Fruit fly (Drosophila melanogaster) whole organism, embryonic: ENCODE measurements around the gene GatB.

Source experiments
- Atf6 ChIP-seq: fragments of 200-800 bp; sonication (Bioruptor generic); IDR thresholded peaks from 2 replicates; pipeline ENCODE4 v1.3.6; 2022; ENCODE audit warnings: missing biosample characterization, missing genetic modification characterization
- Awh ChIP-seq: fragments of 200-800 bp; sonication (Bioruptor generic); IDR thresholded peaks from 2 replicates; pipeline ENCODE4, ENCODE4 v1.3.6; 2022; ENCODE audit warnings: missing biosample characterization, missing genetic modification characterization
- BtbVII ChIP-seq: fragments of 200-800 bp; sonication (Bioruptor generic); optimal IDR thresholded peaks from 3 replicates; lab custom pipeline; 2017; ENCODE audit warnings: missing biosample characterization, mild to moderate bottlenecking, missing genetic modification characterization
- CG10267 ChIP-seq: fragments of 200-800 bp; sonication (Bioruptor generic); optimal IDR thresholded peaks from 2 replicates; lab custom pipeline; 2018; ENCODE audit warnings: missing biosample characterization, mild to moderate bottlenecking, missing genetic modification characterization, moderate library complexity
- CG10543 ChIP-seq: fragments of 200-800 bp; sonication (Bioruptor generic); optimal IDR thresholded peaks from 3 replicates; lab custom pipeline; 2017; ENCODE audit warnings: missing biosample characterization, mild to moderate bottlenecking, missing genetic modification characterization, moderate library complexity
- CG11560 ChIP-seq: fragments of 200-800 bp; sonication (Bioruptor generic); IDR thresholded peaks from 3 replicates; pipeline ENCODE4 v1.3.6; 2022; ENCODE audit warnings: missing biosample characterization, missing genetic modification characterization
- CG12299 ChIP-seq: fragments of 200-800 bp; sonication (Bioruptor generic); optimal IDR thresholded peaks from 2 replicates; lab custom pipeline; 2018; ENCODE audit warnings: missing biosample characterization, mild to moderate bottlenecking, missing genetic modification characterization
- CG12391 ChIP-seq: fragments of 200-800 bp; sonication (Bioruptor generic); optimal IDR thresholded peaks from 3 replicates; lab custom pipeline; 2018; ENCODE audit warnings: missing biosample characterization, mild to moderate bottlenecking, missing genetic modification characterization, moderate library complexity
- CG12659 ChIP-seq: fragments of 200-800 bp; sonication (Bioruptor generic); optimal IDR thresholded peaks from 3 replicates; lab custom pipeline; 2017; ENCODE audit warnings: mild to moderate bottlenecking, missing biosample characterization, missing genetic modification reagents, missing genetic modification characterization
- CG12769 ChIP-seq: fragments of 200-800 bp; sonication (Bioruptor generic); optimal IDR thresholded peaks from 2 replicates; lab custom pipeline; 2019; ENCODE audit warnings: missing biosample characterization, mild to moderate bottlenecking, missing genetic modification characterization, moderate library complexity
- CG13296 ChIP-seq: fragments of 200-800 bp; sonication (Bioruptor generic); optimal IDR thresholded peaks from 3 replicates; lab custom pipeline; 2018; ENCODE audit warnings: missing biosample characterization, mild to moderate bottlenecking, missing genetic modification characterization
- CG13775 ChIP-seq: fragments of 200-800 bp; sonication (Bioruptor generic); optimal IDR thresholded peaks from 3 replicates; lab custom pipeline; 2017; ENCODE audit warnings: missing biosample characterization, mild to moderate bottlenecking, missing genetic modification characterization
- CG14014 ChIP-seq: fragments of 200-800 bp; sonication (Bioruptor generic); IDR thresholded peaks from 2 replicates; pipeline ENCODE4 v1.3.6; 2022; ENCODE audit warnings: missing biosample characterization, missing genetic modification characterization
- CG15514 ChIP-seq: fragments of 200-800 bp; sonication (Bioruptor generic); optimal IDR thresholded peaks from 3 replicates; lab custom pipeline; 2017; ENCODE audit warnings: missing biosample characterization, missing genetic modification characterization, mild to moderate bottlenecking, moderate library complexity, missing genetic modification reagents
- CG16815 ChIP-seq: fragments of 200-800 bp; sonication (Bioruptor generic); optimal IDR thresholded peaks from 3 replicates; lab custom pipeline; 2017; ENCODE audit warnings: missing biosample characterization, mild to moderate bottlenecking, missing genetic modification characterization
- CG2678 ChIP-seq: fragments of 200-800 bp; sonication (Bioruptor generic); optimal IDR thresholded peaks from 3 replicates; lab custom pipeline; 2019; ENCODE audit warnings: missing biosample characterization, mild to moderate bottlenecking, missing genetic modification characterization, moderate library complexity
- CG30403 ChIP-seq: fragments of 200-800 bp; sonication (Bioruptor generic); optimal IDR thresholded peaks from 3 replicates; lab custom pipeline; 2016; ENCODE audit warnings: missing biosample characterization, missing genetic modification characterization
- CG3281 ChIP-seq: fragments of 200-800 bp; sonication (Bioruptor generic); optimal IDR thresholded peaks from 3 replicates; lab custom pipeline; 2017; ENCODE audit warnings: missing biosample characterization, mild to moderate bottlenecking, missing genetic modification characterization
- CG6765 ChIP-seq: fragments of 200-800 bp; sonication (Bioruptor generic); optimal IDR thresholded peaks from 3 replicates; lab custom pipeline; 2017; ENCODE audit warnings: missing biosample characterization, mild to moderate bottlenecking, missing genetic modification characterization
- CG7372 ChIP-seq: fragments of 200-800 bp; sonication (Bioruptor generic); IDR thresholded peaks from 2 replicates; pipeline ENCODE4 v1.3.6; 2022; ENCODE audit warnings: missing biosample characterization, missing genetic modification characterization
- CG7928 ChIP-seq: fragments of 200-800 bp; sonication (Bioruptor generic); optimal IDR thresholded peaks from 2 replicates; lab custom pipeline; 2017; ENCODE audit warnings: missing biosample characterization, mild to moderate bottlenecking, missing genetic modification characterization
- CG8924 ChIP-seq: fragments of 200-800 bp; optimal IDR thresholded peaks from 3 replicates; lab custom pipeline; 2019; ENCODE audit warnings: missing biosample characterization, mild to moderate bottlenecking, missing genetic modification characterization, moderate library complexity
- CG9437 ChIP-seq: fragments of 200-800 bp; sonication (Bioruptor generic); optimal IDR thresholded peaks from 2 replicates; lab custom pipeline; 2018; ENCODE audit warnings: missing biosample characterization, mild to moderate bottlenecking, missing genetic modification characterization
- CG9817 ChIP-seq: fragments of 200-800 bp; sonication (Bioruptor generic); optimal IDR thresholded peaks from 2 replicates; lab custom pipeline; 2018; ENCODE audit warnings: missing biosample characterization, mild to moderate bottlenecking, missing genetic modification characterization, moderate library complexity
- Dfd ChIP-seq, 2 experiments: fragments of >200 bp; optimal IDR thresholded peaks; 2 replicates each; lab custom pipeline; 2017; ENCODE audit warnings: missing biosample characterization in 2 of 2, missing genetic modification characterization in 2 of 2
- Eip74EF ChIP-seq, 2 experiments: fragments of 200-800 bp in 1 of 2; fragments of >200 bp in 1 of 2; sonication (Bioruptor generic) in 1 of 2; optimal IDR thresholded peaks; 2 replicates each; lab custom pipeline; 2017 to 2019; ENCODE audit warnings: missing biosample characterization in 2 of 2, missing genetic modification characterization in 2 of 2, mild to moderate bottlenecking in 1 of 2, moderate library complexity in 1 of 2
- HHEX ChIP-seq: fragments of 200-800 bp; sonication (Bioruptor generic); optimal IDR thresholded peaks from 3 replicates; lab custom pipeline; 2017; ENCODE audit warnings: missing biosample characterization, mild to moderate bottlenecking, missing genetic modification characterization, missing genetic modification reagents
- Hr78 ChIP-seq, 2 experiments: fragments of 200-800 bp in 1 of 2; fragments of >200 bp in 1 of 2; sonication (Bioruptor generic) in 1 of 2; optimal IDR thresholded peaks; 2 replicates each; lab custom pipeline; 2017 to 2019; ENCODE audit warnings: missing biosample characterization in 2 of 2, missing genetic modification characterization in 2 of 2, mild to moderate bottlenecking in 1 of 2, moderate library complexity in 1 of 2
- Meics ChIP-seq: fragments of 200-800 bp; sonication (Bioruptor generic); optimal IDR thresholded peaks from 2 replicates; lab custom pipeline; 2017; ENCODE audit warnings: missing biosample characterization, mild to moderate bottlenecking, missing genetic modification characterization
- Pdp1 ChIP-seq, 2 experiments: fragments of 200-800 bp; sonication (Bioruptor generic); optimal IDR thresholded peaks; 3 replicates each; lab custom pipeline; 2016; ENCODE audit warnings: missing biosample characterization in 2 of 2, missing genetic modification characterization in 2 of 2, mild to moderate bottlenecking in 1 of 2, moderate library complexity in 1 of 2
- Sox102F ChIP-seq: fragments of 200-800 bp; sonication (Bioruptor generic); optimal IDR thresholded peaks from 2 replicates; lab custom pipeline; 2018; ENCODE audit warnings: missing biosample characterization, mild to moderate bottlenecking, missing genetic modification characterization, moderate library complexity
- Spps ChIP-seq: fragments of 200-800 bp; sonication (Bioruptor generic); optimal IDR thresholded peaks from 2 replicates; lab custom pipeline; 2018; ENCODE audit warnings: missing biosample characterization, mild to moderate bottlenecking, missing genetic modification characterization
- Taf1 ChIP-seq: fragments of 200-800 bp; sonication (Bioruptor generic); IDR thresholded peaks from 2 replicates; pipeline ENCODE4 v1.3.6; 2022; ENCODE audit warnings: missing biosample characterization, missing genetic modification characterization
- al ChIP-seq: fragments of 200-800 bp; sonication (Bioruptor generic); IDR thresholded peaks from 2 replicates; pipeline ENCODE4 v1.3.6; 2022; ENCODE audit warnings: missing biosample characterization, missing genetic modification characterization
- dmrt99B ChIP-seq: fragments of 200-800 bp; sonication (Bioruptor generic); optimal IDR thresholded peaks from 2 replicates; lab custom pipeline; 2018; ENCODE audit warnings: missing biosample characterization, mild to moderate bottlenecking, missing genetic modification characterization, moderate library complexity
- exex ChIP-seq: fragments of 200-800 bp; sonication (Bioruptor generic); optimal IDR thresholded peaks from 4 replicates; lab custom pipeline; 2018; ENCODE audit warnings: missing biosample characterization, mild to moderate bottlenecking, missing genetic modification characterization, moderate library complexity
- fd3F ChIP-seq: fragments of 200-800 bp; sonication (Bioruptor generic); optimal IDR thresholded peaks from 2 replicates; lab custom pipeline; 2018; ENCODE audit warnings: missing biosample characterization, mild to moderate bottlenecking, missing genetic modification characterization, moderate library complexity
- ftz-f1 ChIP-seq: fragments of 200-800 bp; sonication (Bioruptor generic); optimal IDR thresholded peaks from 2 replicates; lab custom pipeline; 2016; ENCODE audit warnings: missing biosample characterization, missing genetic modification characterization
- gem ChIP-seq: fragments of 200-800 bp; sonication (Bioruptor generic); optimal IDR thresholded peaks from 2 replicates; lab custom pipeline; 2019; ENCODE audit warnings: missing biosample characterization, mild to moderate bottlenecking, missing genetic modification characterization, moderate library complexity
- kay ChIP-seq: fragments of 200-800 bp; sonication (Bioruptor generic); optimal IDR thresholded peaks from 2 replicates; lab custom pipeline; 2016; ENCODE audit warnings: missing biosample characterization, missing genetic modification characterization
- lab ChIP-seq: fragments of 200-800 bp; sonication (Bioruptor generic); optimal IDR thresholded peaks from 3 replicates; lab custom pipeline; 2017; ENCODE audit warnings: missing biosample characterization, missing genetic modification characterization, mild to moderate bottlenecking, moderate library complexity, missing genetic modification reagents
- lov ChIP-seq, 2 experiments: fragments of 200-800 bp in 1 of 2; fragments of >200 bp in 1 of 2; sonication (Bioruptor generic) in 1 of 2; IDR thresholded peaks in 1 of 2; optimal IDR thresholded peaks in 1 of 2; 2 replicates in 1 of 2; 3 replicates in 1 of 2; pipeline versions ENCODE4 v1.3.6 to Lab custom; 2017 to 2022; ENCODE audit warnings: missing biosample characterization in 1 of 2, missing genetic modification characterization in 1 of 2
- maf-S ChIP-seq: fragments of 200-800 bp; sonication (Bioruptor generic); optimal IDR thresholded peaks from 2 replicates; lab custom pipeline; 2016; ENCODE audit warnings: missing biosample characterization, missing genetic modification characterization
- nau ChIP-seq: fragments of 200-800 bp; sonication (Bioruptor generic); optimal IDR thresholded peaks from 3 replicates; lab custom pipeline; 2017; ENCODE audit warnings: missing biosample characterization, mild to moderate bottlenecking, missing genetic modification characterization, missing genetic modification reagents
- sob ChIP-seq: fragments of 200-800 bp; sonication (Bioruptor generic); IDR thresholded peaks from 2 replicates; pipeline ENCODE4 v1.3.6; 2022; ENCODE audit warnings: missing biosample characterization, missing genetic modification characterization
- sqz ChIP-seq: fragments of 200-800 bp; sonication (Bioruptor generic); optimal IDR thresholded peaks from 3 replicates; lab custom pipeline; 2018; ENCODE audit warnings: missing biosample characterization, mild to moderate bottlenecking, missing genetic modification characterization
- toy ChIP-seq: fragments of 200-800 bp; sonication (Bioruptor generic); IDR thresholded peaks from 2 replicates; pipeline ENCODE4 v1.3.6; 2022; ENCODE audit warnings: missing biosample characterization, missing genetic modification characterization
- z ChIP-seq: fragments of 200-800 bp; sonication (Bioruptor generic); IDR thresholded peaks from 3 replicates; pipeline ENCODE4 v1.3.6; 2022; ENCODE audit warnings: missing biosample characterization, missing genetic modification characterization
- zfh1 ChIP-seq: fragments of 200-800 bp; sonication (Bioruptor generic); IDR thresholded peaks from 3 replicates; pipeline ENCODE4 v1.3.6; 2022; ENCODE audit warnings: missing biosample characterization, missing genetic modification characterization

GatB gene

dm6 chr3R:24102387-24102786, 27.7 kb downstream of the GatB start (continued):
- TF ChIP-seq zfh1 = no peak
- peak; percentile 46 for TF ChIP-seq lab (GFP tag; lab: Kevin White, UChicago)
- TF ChIP-seq Meics (GFP tag; lab: Kevin White, UChicago) = peak; percentile 29
- TF ChIP-seq ftz-f1 (GFP tag; lab: Kevin White, UChicago) = no peak
- TF ChIP-seq lov (optimal IDR thresholded peaks at IDR 0.05; lab: Kevin White, UChicago) = no peak
- TF ChIP-seq lov (GFP tag; IDR thresholded peaks at IDR 0.05; lab: Robert Waterston, UW) = no peak
- TF ChIP-seq CG13296 (GFP tag; lab: Kevin White, UChicago) = peak; percentile 52
- TF ChIP-seq Spps (tag; lab: Kevin White, UChicago) = no peak
- peak in 1 of 2 experiments; percentile 6 for TF ChIP-seq Pdp1 (GFP tag; optimal IDR thresholded peaks at IDR 0.05; lab: Kevin White, UChicago)
- no peak for TF ChIP-seq z
- no peak for TF ChIP-seq sob (GFP tag; lab: Robert Waterston, UW)
- no peak for TF ChIP-seq CG12391 (tag; lab: Kevin White, UChicago)
- no peak for TF ChIP-seq CG7928 (GFP tag; lab: Kevin White, UChicago)
- TF ChIP-seq sqz = peak; percentile 14
- TF ChIP-seq Eip74EF (GFP tag; optimal IDR thresholded peaks at IDR 0.05; lab: Kevin White, UChicago) = peak in 1 of 2 experiments; percentile 77
- no peak for TF ChIP-seq CG12769 (tag; lab: Kevin White, UChicago)
- TF ChIP-seq CG7372 (GFP tag; lab: Robert Waterston, UW) = no peak
- peak; percentile 32 for TF ChIP-seq CG10543 (GFP tag; lab: Kevin White, UChicago)
- peak; percentile 40 for TF ChIP-seq CG3281 (GFP tag; lab: Kevin White, UChicago)
- peak; percentile 11 for TF ChIP-seq CG15514 (GFP tag; lab: Kevin White, UChicago)
- no peak for TF ChIP-seq Sox102F (GFP tag; lab: Kevin White, UChicago)
- no peak for TF ChIP-seq CG16815
- no peak for TF ChIP-seq CG9437
- no peak for TF ChIP-seq CG12299 (tag; lab: Kevin White, UChicago)
- TF ChIP-seq CG13775 (GFP tag; lab: Kevin White, UChicago) = no peak
- TF ChIP-seq CG12659 (GFP tag; lab: Kevin White, UChicago) = peak; percentile 11
- peak; percentile 46; the same call in 1 of the 2 replicates for TF ChIP-seq Atf6 (GFP tag; lab: Robert Waterston, UW)
- no peak for TF ChIP-seq toy (GFP tag; lab: Robert Waterston, UW)
- peak; percentile 44 for TF ChIP-seq fd3F (GFP tag; lab: Kevin White, UChicago)
- TF ChIP-seq Awh (GFP tag; lab: Robert Waterston, UW) = no peak
- peak; percentile 15; the same call in 1 of the 2 replicates for TF ChIP-seq CG14014 (GFP tag; lab: Robert Waterston, UW)
- peak; percentile 41 for TF ChIP-seq CG6765 (GFP tag; lab: Kevin White, UChicago)
- no peak for TF ChIP-seq CG30403 (GFP tag; lab: Kevin White, UChicago)
- no peak for TF ChIP-seq CG11560
- peak; percentile 15 for TF ChIP-seq CG8924 (tag; lab: Kevin White, UChicago)
- TF ChIP-seq CG2678 (tag; lab: Kevin White, UChicago) = peak; percentile 66
- TF ChIP-seq CG10267 = no peak
- no peak for TF ChIP-seq dmrt99B (tag; lab: Kevin White, UChicago)
- no peak for TF ChIP-seq CG9817 (tag; lab: Kevin White, UChicago)
- peak; percentile 15 for TF ChIP-seq nau (GFP tag; lab: Kevin White, UChicago)
- peak; percentile 11 for TF ChIP-seq exex (tag; lab: Kevin White, UChicago)
- TF ChIP-seq Taf1 (GFP tag; lab: Robert Waterston, UW) = no peak
- TF ChIP-seq Dfd (GFP tag; optimal IDR thresholded peaks at IDR 0.05; lab: Kevin White, UChicago) = no peak
- peak; percentile 37 for TF ChIP-seq gem
- no peak for TF ChIP-seq al (GFP tag; lab: Robert Waterston, UW)
- TF ChIP-seq Hr78 (GFP tag; optimal IDR thresholded peaks at IDR 0.05; lab: Kevin White, UChicago) = no peak
- no peak for TF ChIP-seq kay (GFP tag; lab: Kevin White, UChicago)
- TF ChIP-seq HHEX (GFP tag; lab: Kevin White, UChicago) = peak; percentile 16
- peak; percentile 57 for TF ChIP-seq BtbVII (GFP tag; lab: Kevin White, UChicago)
- TF ChIP-seq maf-S = no peak
